Worm (Caenorhabditis elegans) whole organism, mixed stage, embryonic: ENCODE measurements around the gene mltn-6.

Experiments used
- blmp-1 ChIP-seq: fragments of 150-350 bp; optimal IDR thresholded peaks from 2 replicates; lab custom pipeline; 2014; ENCODE audit warnings: missing biosample characterization, missing genetic modification characterization
- elt-1 ChIP-seq: sonication (generic microtip); optimal IDR thresholded peaks from 2 replicates; lab custom pipeline; 2017; ENCODE audit warnings: missing genetic modification characterization, mild to moderate bottlenecking, missing compliant biosample characterization, antibody characterized with exemption, moderate library complexity, borderline replicate concordance; ENCODE audit not compliant: insufficient read depth
- ham-2 ChIP-seq: fragments of 200-800 bp; sonication (Bioruptor generic); optimal IDR thresholded peaks from 2 replicates; lab custom pipeline; 2018; ENCODE audit warnings: mild to moderate bottlenecking, missing genetic modification characterization, missing compliant biosample characterization
- lin-32 ChIP-seq: fragments of 200-800 bp; sonication (Bioruptor generic); optimal IDR thresholded peaks from 2 replicates; lab custom pipeline; 2018; ENCODE audit warnings: mild to moderate bottlenecking, missing genetic modification characterization, missing compliant biosample characterization
- lsy-2 ChIP-seq: fragments of 150-350 bp; optimal IDR thresholded peaks from 2 replicates; lab custom pipeline; 2014; ENCODE audit warnings: missing biosample characterization, missing genetic modification characterization
- nhr-237 ChIP-seq: fragments of 150-350 bp; optimal IDR thresholded peaks from 2 replicates; lab custom pipeline; 2014; ENCODE audit warnings: missing biosample characterization, missing genetic modification characterization
- nhr-28 ChIP-seq: fragments of 150-350 bp; optimal IDR thresholded peaks from 2 replicates; lab custom pipeline; 2014; ENCODE audit warnings: missing biosample characterization, missing genetic modification characterization
- pha-4 ChIP-seq: fragments of 150-350 bp; optimal IDR thresholded peaks from 2 replicates; lab custom pipeline; 2018; ENCODE audit warnings: missing biosample characterization, missing genetic modification reagents, missing genetic modification characterization
- sptf-1 ChIP-seq: sonication (generic microtip); optimal IDR thresholded peaks from 2 replicates; lab custom pipeline; 2017; ENCODE audit warnings: mild to moderate bottlenecking, missing genetic modification characterization, moderate library complexity, missing compliant biosample characterization
- unc-39 ChIP-seq: fragments of 150-350 bp; optimal IDR thresholded peaks from 2 replicates; lab custom pipeline; 2014; ENCODE audit warnings: missing biosample characterization, missing genetic modification characterization
- unc-62 ChIP-seq: fragments of 150-350 bp; optimal IDR thresholded peaks from 2 replicates; lab custom pipeline; 2014; ENCODE audit warnings: missing biosample characterization, missing genetic modification reagents, missing genetic modification characterization

- TF ChIP-seq nhr-237 (tag; lab: Kevin White, UChicago), result no peak
- TF ChIP-seq nhr-28, result no peak
- no peak for TF ChIP-seq unc-39
- no peak for TF ChIP-seq blmp-1 (tag; lab: Kevin White, UChicago)
- TF ChIP-seq lsy-2, result no peak
- no peak for TF ChIP-seq elt-1 (tag; lab: Kevin White, UChicago)
- TF ChIP-seq pha-4 (tag; lab: Kevin White, UChicago), result no peak
- no peak for TF ChIP-seq unc-62 (GFP tag; lab: Kevin White, UChicago)
- TF ChIP-seq sptf-1 (tag; lab: Kevin White, UChicago), result no peak
- TF ChIP-seq lin-32 (GFP tag; lab: Kevin White, UChicago), result no peak
- no peak for TF ChIP-seq ham-2
Measured at ce11 chrV:343546-343945, 21.2 kb upstream of the mltn-6 start.
